Fruit fly (Drosophila melanogaster) whole organism, prepupa: ENCODE data around the gene CG32270.
A peak's percentile ranks its signal among the peaks of the same experiment; 100 is the strongest.

Source experiments
- CG10631 ChIP-seq: fragments of 200-800 bp; sonication (Bioruptor generic); optimal IDR thresholded peaks from 2 replicates; lab custom pipeline; 2016; ENCODE audit warnings: missing biosample characterization, missing genetic modification characterization
- CG10669 ChIP-seq: fragments of 200-800 bp; sonication (Bioruptor generic); optimal IDR thresholded peaks from 3 replicates; lab custom pipeline; 2018; ENCODE audit warnings: missing biosample characterization, mild to moderate bottlenecking, missing genetic modification characterization, moderate library complexity
- CG11294 ChIP-seq: fragments of 200-800 bp; sonication (Bioruptor generic); IDR thresholded peaks from 2 replicates; pipeline ENCODE4 v1.3.6; 2022; ENCODE audit warnings: missing biosample characterization, missing genetic modification characterization
- CG11762 ChIP-seq: fragments of 200-800 bp; sonication (Bioruptor generic); optimal IDR thresholded peaks from 3 replicates; lab custom pipeline; 2016; ENCODE audit warnings: missing biosample characterization, missing genetic modification characterization; ENCODE audit not compliant: insufficient read depth
- CG15336 ChIP-seq: fragments of 200-800 bp; sonication (Bioruptor generic); IDR thresholded peaks from 2 replicates; pipeline ENCODE4 v1.3.6; 2022; ENCODE audit warnings: missing biosample characterization, missing genetic modification characterization
- CG16779 ChIP-seq: fragments of 200-800 bp; sonication (Bioruptor generic); optimal IDR thresholded peaks from 3 replicates; lab custom pipeline; 2017; ENCODE audit warnings: missing biosample characterization, mild to moderate bottlenecking, missing genetic modification characterization
- CG31627 ChIP-seq: fragments of 200-800 bp; sonication (Bioruptor generic); optimal IDR thresholded peaks from 3 replicates; lab custom pipeline; 2016; ENCODE audit warnings: missing biosample characterization, missing genetic modification characterization
- CG32006 ChIP-seq: fragments of 200-800 bp; sonication (Bioruptor generic); optimal IDR thresholded peaks from 3 replicates; lab custom pipeline; 2017; ENCODE audit warnings: missing biosample characterization, mild to moderate bottlenecking, missing genetic modification characterization
- CG4318 ChIP-seq: fragments of 200-800 bp; sonication (Bioruptor generic); optimal IDR thresholded peaks from 3 replicates; lab custom pipeline; 2017; ENCODE audit warnings: missing biosample characterization, mild to moderate bottlenecking, missing genetic modification characterization
- CG6163 ChIP-seq: fragments of 200-800 bp; sonication (Bioruptor generic); IDR thresholded peaks from 3 replicates; pipeline ENCODE4 v1.3.6; 2022; ENCODE audit warnings: missing biosample characterization, missing genetic modification characterization
- CG6276 ChIP-seq: fragments of 200-800 bp; sonication (Bioruptor generic); optimal IDR thresholded peaks from 2 replicates; lab custom pipeline; 2017; ENCODE audit warnings: missing biosample characterization, mild to moderate bottlenecking, missing genetic modification characterization
- CG6808 ChIP-seq: fragments of 200-800 bp; sonication (Bioruptor generic); optimal IDR thresholded peaks from 3 replicates; lab custom pipeline; 2017; ENCODE audit warnings: missing biosample characterization, missing genetic modification characterization, mild to moderate bottlenecking, moderate library complexity, missing genetic modification reagents
- CG6854 ChIP-seq: fragments of 200-800 bp; sonication (Bioruptor generic); optimal IDR thresholded peaks from 2 replicates; lab custom pipeline; 2017; ENCODE audit warnings: missing biosample characterization, mild to moderate bottlenecking, missing genetic modification characterization
- CG7368 ChIP-seq: fragments of 200-800 bp; sonication (Bioruptor generic); optimal IDR thresholded peaks from 3 replicates; lab custom pipeline; 2016; ENCODE audit warnings: missing biosample characterization, missing genetic modification characterization
- CG8319 ChIP-seq: fragments of 200-800 bp; sonication (Bioruptor generic); optimal IDR thresholded peaks from 3 replicates; lab custom pipeline; 2016; ENCODE audit warnings: missing biosample characterization, missing genetic modification characterization
- Eip75B ChIP-seq: fragments of 200-800 bp; sonication (Bioruptor generic); optimal IDR thresholded peaks from 3 replicates; lab custom pipeline; 2016; ENCODE audit warnings: missing biosample characterization, missing genetic modification characterization
- Ets21C ChIP-seq: fragments of 200-800 bp; sonication (Bioruptor generic); optimal IDR thresholded peaks from 3 replicates; lab custom pipeline; 2016; ENCODE audit warnings: missing biosample characterization, missing genetic modification characterization
- Ets96B ChIP-seq: fragments of 200-800 bp; optimal IDR thresholded peaks from 2 replicates; lab custom pipeline; 2019; ENCODE audit warnings: missing biosample characterization, mild to moderate bottlenecking, missing genetic modification characterization, moderate library complexity
- Lpt ChIP-seq: fragments of 200-800 bp; sonication (Bioruptor generic); optimal IDR thresholded peaks from 3 replicates; lab custom pipeline; 2016; ENCODE audit warnings: missing biosample characterization, missing genetic modification characterization
- Met ChIP-seq: fragments of 200-800 bp; sonication (Bioruptor generic); optimal IDR thresholded peaks from 3 replicates; lab custom pipeline; 2016; ENCODE audit warnings: missing biosample characterization, missing genetic modification characterization
- OdsH ChIP-seq: fragments of 200-800 bp; sonication (Bioruptor generic); optimal IDR thresholded peaks from 3 replicates; lab custom pipeline; 2016; ENCODE audit warnings: missing biosample characterization, missing genetic modification characterization
- Sox14 ChIP-seq: fragments of 200-800 bp; sonication (Bioruptor generic); optimal IDR thresholded peaks from 3 replicates; lab custom pipeline; 2016; ENCODE audit warnings: missing biosample characterization, missing genetic modification characterization
- Sox15 ChIP-seq: fragments of 200-800 bp; sonication (Bioruptor generic); optimal IDR thresholded peaks from 3 replicates; lab custom pipeline; 2016; ENCODE audit warnings: missing biosample characterization, missing genetic modification characterization
- acj6 ChIP-seq: fragments of 200-800 bp; sonication (Bioruptor generic); optimal IDR thresholded peaks from 3 replicates; lab custom pipeline; 2016; ENCODE audit warnings: missing biosample characterization, missing genetic modification characterization
- cyc ChIP-seq: fragments of 200-800 bp; sonication (Bioruptor generic); optimal IDR thresholded peaks from 3 replicates; lab custom pipeline; 2016; ENCODE audit warnings: missing biosample characterization, missing genetic modification characterization
- eg ChIP-seq: fragments of 200-800 bp; sonication (Bioruptor generic); IDR thresholded peaks from 3 replicates; pipeline ENCODE4 v1.3.6; 2022; ENCODE audit warnings: missing biosample characterization, missing genetic modification characterization
- fd59A ChIP-seq: fragments of 200-800 bp; sonication (Bioruptor generic); optimal IDR thresholded peaks from 2 replicates; lab custom pipeline; 2017; ENCODE audit warnings: missing biosample characterization, mild to moderate bottlenecking, missing genetic modification characterization, missing genetic modification reagents
- lz ChIP-seq: fragments of 200-800 bp; sonication (Bioruptor generic); optimal IDR thresholded peaks from 3 replicates; lab custom pipeline; 2016; ENCODE audit warnings: missing biosample characterization, missing genetic modification characterization
- net ChIP-seq: fragments of 200-800 bp; sonication (Bioruptor generic); optimal IDR thresholded peaks from 3 replicates; lab custom pipeline; 2016; ENCODE audit warnings: missing biosample characterization, missing genetic modification characterization
- pdm3 ChIP-seq: fragments of 200-800 bp; sonication (Bioruptor generic); optimal IDR thresholded peaks from 3 replicates; lab custom pipeline; 2016; ENCODE audit warnings: missing biosample characterization, missing genetic modification characterization
- salr ChIP-seq, 2 experiments: fragments of 200-800 bp; sonication (Bioruptor generic); optimal IDR thresholded peaks; 3 replicates each; lab custom pipeline; 2016 to 2018; ENCODE audit warnings: missing biosample characterization in 2 of 2, missing genetic modification characterization in 2 of 2, mild to moderate bottlenecking in 1 of 2
- spab ChIP-seq: fragments of 200-800 bp; sonication (Bioruptor generic); optimal IDR thresholded peaks from 2 replicates; lab custom pipeline; 2017; ENCODE audit warnings: missing biosample characterization, mild to moderate bottlenecking, missing genetic modification characterization, missing genetic modification reagents
- svp ChIP-seq: fragments of 200-800 bp; sonication (Bioruptor generic); peaks from one replicate; lab custom pipeline; 2016; ENCODE audit warnings: missing biosample characterization, missing genetic modification characterization
- topi ChIP-seq: fragments of 200-800 bp; sonication (Bioruptor generic); optimal IDR thresholded peaks from 3 replicates; lab custom pipeline; 2016; ENCODE audit warnings: missing biosample characterization, missing genetic modification characterization

The CG32270 gene

DNA sequence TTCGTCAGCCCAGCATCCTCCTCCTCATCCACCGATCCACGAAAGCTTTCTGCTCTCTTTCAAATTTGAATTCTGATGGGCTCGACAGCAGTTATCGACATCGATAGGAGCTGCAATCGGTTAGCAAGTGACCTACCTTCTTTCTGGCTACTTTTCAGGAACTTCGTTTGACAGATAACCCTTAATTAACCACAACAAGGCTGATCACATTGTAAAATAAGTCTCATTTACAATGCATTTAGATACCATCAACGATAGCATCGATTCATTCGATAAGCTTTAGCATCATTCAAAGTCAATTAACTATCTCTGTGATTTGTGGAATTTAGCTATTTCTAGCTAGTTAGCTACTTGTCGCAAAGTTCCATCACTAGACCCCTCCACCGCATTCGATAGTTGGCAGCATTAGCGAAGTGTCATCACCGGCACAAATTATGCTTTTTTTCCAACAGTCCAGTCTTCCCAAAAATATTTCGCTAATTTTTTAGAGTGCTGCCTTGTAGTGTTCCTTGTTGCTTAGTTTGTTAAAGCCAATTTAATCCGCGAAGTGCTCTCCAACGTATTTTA is 30.2 kb downstream of the CG32270 start, which contains the start of the genes MnM and Girdin (continued):
- TF ChIP-seq CG6854 (GFP tag; lab: Kevin White, UChicago) (no peak), cyc (GFP tag; lab: Kevin White, UChicago) (peak; percentile 57), CG7368 (GFP tag; lab: Kevin White, UChicago) (no peak), spab (GFP tag; lab: Kevin White, UChicago) (no peak), CG6163 (GFP tag; lab: Robert Waterston, UW) (peak; percentile 29; the same call in 1 of the 3 replicates), Sox14 (GFP tag; lab: Kevin White, UChicago) (no peak), acj6 (no peak), Ets96B (tag; lab: Kevin White, UChicago) (no peak), CG11294 (GFP tag; lab: Robert Waterston, UW) (no peak), CG6808 (no peak)

DNA sequence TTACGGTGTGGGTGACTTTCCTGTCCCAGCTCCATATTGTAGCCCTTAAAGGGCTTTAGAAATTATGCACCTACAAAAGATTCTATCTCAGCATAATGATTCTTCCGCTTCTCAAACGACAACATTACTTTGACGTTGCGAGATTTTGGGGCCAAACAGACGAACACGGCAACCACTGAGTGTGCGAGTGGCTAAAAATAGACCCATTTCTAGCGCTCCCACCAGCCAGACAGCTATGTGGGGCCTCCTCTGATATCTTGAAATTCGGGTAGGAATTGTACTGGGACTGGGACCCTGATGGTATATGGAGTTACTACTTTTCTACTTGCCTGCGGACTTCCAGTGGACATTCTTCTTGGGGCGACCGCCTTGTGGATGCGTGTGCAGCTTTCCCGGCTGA is 30.9 kb downstream of the CG32270 start:
- no peak for TF ChIP-seq CG6276 (GFP tag; lab: Kevin White, UChicago)
- TF ChIP-seq Eip75B (GFP tag; lab: Kevin White, UChicago) = no peak
- no peak for TF ChIP-seq CG31627
- TF ChIP-seq topi (GFP tag; lab: Kevin White, UChicago) = no peak
- TF ChIP-seq CG15336 = no peak
- TF ChIP-seq fd59A (GFP tag; lab: Kevin White, UChicago) = no peak
- TF ChIP-seq CG16779 = no peak
- no peak for TF ChIP-seq Lpt (GFP tag; lab: Kevin White, UChicago)
- no peak for TF ChIP-seq lz (GFP tag; lab: Kevin White, UChicago)
- TF ChIP-seq Sox15 (GFP tag; lab: Kevin White, UChicago) = no peak

DNA sequence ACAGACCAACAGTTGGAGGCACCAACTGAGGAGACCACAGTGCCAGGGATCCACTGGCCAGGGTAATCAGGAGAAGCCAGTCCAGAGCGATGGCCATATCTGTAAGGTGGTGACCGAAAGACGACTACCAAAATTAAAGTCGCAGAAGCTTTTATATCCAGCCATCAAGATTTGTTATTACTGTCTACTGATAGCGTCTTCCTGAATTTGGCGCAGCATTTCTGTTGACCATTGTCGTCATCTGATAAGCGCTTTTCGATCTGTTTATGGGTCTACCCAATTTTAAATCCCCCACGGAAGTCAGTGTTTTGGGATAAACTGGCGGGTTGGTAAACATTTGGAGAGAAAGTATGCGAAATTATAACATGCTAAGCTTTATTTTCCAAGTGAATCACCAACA is 36.3 kb downstream of the CG32270 start, which contains the start of gene CG14963:
TSS of gene CG14963 (minus strand) at position 101 of the 400 bp plus-strand sequence.
- TF ChIP-seq CG4318 (GFP tag; lab: Kevin White, UChicago) (no peak), svp (GFP tag; lab: Kevin White, UChicago) (no peak), pdm3 (GFP tag; lab: Kevin White, UChicago) (no peak), salr (GFP tag; optimal IDR thresholded peaks at IDR 0.05; lab: Kevin White, UChicago) (no peak), Ets96B (tag; lab: Kevin White, UChicago) (no peak), lz (GFP tag; lab: Kevin White, UChicago) (no peak), CG10631 (GFP tag; lab: Kevin White, UChicago) (no peak), CG6276 (GFP tag; lab: Kevin White, UChicago) (no peak), CG11762 (GFP tag; lab: Kevin White, UChicago) (no peak), CG6854 (GFP tag; lab: Kevin White, UChicago) (no peak), fd59A (GFP tag; lab: Kevin White, UChicago) (no peak), CG32006 (GFP tag; lab: Kevin White, UChicago) (no peak), Met (GFP tag; lab: Kevin White, UChicago) (no peak), spab (GFP tag; lab: Kevin White, UChicago) (no peak), CG8319 (GFP tag; lab: Kevin White, UChicago) (no peak), eg (GFP tag; lab: Robert Waterston, UW) (no peak), OdsH (GFP tag; lab: Kevin White, UChicago) (no peak)

DNA sequence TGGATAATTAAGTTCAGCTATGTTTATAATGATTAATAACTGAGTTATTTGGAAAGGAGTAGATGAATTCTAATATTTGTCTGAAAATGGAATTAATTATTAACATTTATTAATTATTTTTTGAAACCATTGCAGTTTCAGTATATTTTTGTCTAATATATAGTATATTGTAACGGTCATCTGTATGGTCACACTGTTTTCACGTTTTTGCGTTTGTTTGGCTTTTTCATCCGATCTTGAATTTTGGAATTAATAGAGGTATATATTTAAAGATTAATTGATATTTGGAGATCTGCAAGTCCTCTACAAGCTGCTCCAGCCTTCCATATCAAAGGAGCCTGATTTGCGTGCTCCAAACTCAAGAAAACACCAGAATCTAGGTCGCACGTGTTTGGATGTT is 39.7 kb downstream of the CG32270 start, which contains the start of the genes CG32278 and CG32281:
TSS of gene CG32278 (plus strand) at position 180 of the 400 bp plus-strand sequence.
TSS of gene CG32281 (plus strand) at position 269 of the 400 bp plus-strand sequence.
- no peak for TF ChIP-seq CG10669 (GFP tag; lab: Kevin White, UChicago)

DNA sequence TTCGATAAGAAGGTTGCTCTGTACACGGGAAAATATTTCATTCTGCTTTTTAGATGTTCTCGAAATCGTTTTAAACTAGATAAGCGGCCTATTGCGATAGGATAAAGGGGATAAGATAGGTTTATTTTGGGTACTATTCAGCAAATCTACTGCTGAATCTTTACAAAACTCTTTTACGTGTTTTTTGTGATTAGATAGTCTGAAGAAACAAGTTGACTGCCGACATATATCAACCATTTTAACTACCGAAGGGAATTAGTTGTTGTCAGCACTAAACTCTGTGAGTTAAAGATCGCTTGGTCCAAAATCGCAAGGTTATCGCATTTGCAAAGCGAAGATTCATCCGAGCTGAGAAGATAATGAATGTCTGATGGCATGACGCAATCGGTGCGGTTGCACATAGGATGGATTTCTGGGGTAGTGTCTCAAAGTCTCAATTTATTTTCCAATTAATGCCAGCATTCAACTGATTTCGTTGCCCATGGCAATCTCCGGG is 42.5 kb downstream of the CG32270 start, which contains the start of gene Asciz:
TSS of gene Asciz (minus strand) at position 51 of the 496 bp plus-strand sequence.
- TF ChIP-seq CG8319 (GFP tag; lab: Kevin White, UChicago) (no peak), net (no peak), pdm3 (GFP tag; lab: Kevin White, UChicago) (no peak), CG6854 (GFP tag; lab: Kevin White, UChicago) (no peak), Ets21C (GFP tag; lab: Kevin White, UChicago) (no peak), svp (GFP tag; lab: Kevin White, UChicago) (peak; percentile 92), acj6 (no peak)
